Worm (Caenorhabditis elegans): Measurements from ENCODE around the gene cwp-2.

ce11 chrV:4839913-4840312 is 2.5 kb downstream of the cwp-2 start, which contains the start of gene nas-9:
- no peak for TF ChIP-seq ztf-29 (GFP tag; IDR thresholded peaks at IDR 0.05)
- TF ChIP-seq T22C8.4 (GFP tag; IDR thresholded peaks at IDR 0.05), result no peak

Data from whole organism, midembryonic.